Fruit fly (Drosophila melanogaster) whole organism, wandering third instar larva: ENCODE data around the gene bor.

Source experiments
- CrebA ChIP-seq: fragments of 200-800 bp; sonication (Bioruptor generic); optimal IDR thresholded peaks from 2 replicates; lab custom pipeline; 2016; ENCODE audit warnings: missing biosample characterization, mild to moderate bottlenecking, missing genetic modification characterization, borderline replicate concordance
- lola ChIP-seq: fragments of >200 bp; optimal IDR thresholded peaks from 2 replicates; lab custom pipeline; 2017; ENCODE audit warnings: missing biosample characterization, missing genetic modification characterization

DNA sequence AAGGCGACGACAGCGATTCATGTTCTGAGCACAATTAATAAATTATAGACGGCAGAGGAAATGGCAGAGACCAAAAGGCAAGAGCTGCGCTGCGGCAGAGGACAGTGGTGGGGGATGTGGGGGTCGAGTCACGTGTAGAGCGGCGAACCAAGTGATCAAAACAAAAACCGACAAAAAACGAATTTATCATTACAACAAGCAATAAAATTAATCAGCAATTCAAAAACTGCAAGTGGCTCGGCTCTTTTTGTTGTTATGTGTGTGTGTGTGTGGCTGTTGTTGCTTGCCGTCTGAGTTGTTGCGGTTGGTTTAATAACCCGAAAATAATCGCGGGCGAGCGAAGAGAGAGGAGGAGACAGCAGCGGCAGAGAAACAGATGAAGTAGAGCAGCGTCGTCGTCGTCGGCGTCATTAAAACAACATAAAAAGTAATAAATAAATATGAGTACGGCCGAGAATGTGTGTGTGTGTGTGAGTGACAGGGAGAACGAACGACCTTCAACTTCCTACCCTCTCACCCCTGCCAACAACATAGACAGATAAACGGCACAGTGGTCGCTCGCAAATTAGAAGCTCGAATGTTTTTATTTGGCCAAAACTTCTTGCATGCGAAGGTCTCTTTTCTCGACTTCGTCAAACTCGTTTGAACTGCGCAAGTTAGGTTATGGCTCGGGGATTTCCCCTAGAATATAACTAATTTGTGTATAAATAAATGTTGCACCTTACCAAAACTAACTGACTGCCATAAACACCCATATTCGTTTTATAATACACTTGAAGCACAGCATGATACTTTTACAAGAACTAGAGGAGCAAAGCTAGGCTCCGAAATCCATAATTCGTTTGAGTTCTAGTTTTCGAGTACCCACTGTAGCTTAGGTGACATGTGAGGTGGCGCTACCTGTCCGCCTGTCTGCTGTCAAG lies 32.3 kb downstream of the bor start:
- TF ChIP-seq lola (GFP tag; lab: Kevin White, UChicago) = no peak
- TF ChIP-seq CrebA (GFP tag; lab: Kevin White, UChicago) = no peak
